Fruit fly (Drosophila melanogaster): Measurements from ENCODE around the gene Polr2I.

DNA sequence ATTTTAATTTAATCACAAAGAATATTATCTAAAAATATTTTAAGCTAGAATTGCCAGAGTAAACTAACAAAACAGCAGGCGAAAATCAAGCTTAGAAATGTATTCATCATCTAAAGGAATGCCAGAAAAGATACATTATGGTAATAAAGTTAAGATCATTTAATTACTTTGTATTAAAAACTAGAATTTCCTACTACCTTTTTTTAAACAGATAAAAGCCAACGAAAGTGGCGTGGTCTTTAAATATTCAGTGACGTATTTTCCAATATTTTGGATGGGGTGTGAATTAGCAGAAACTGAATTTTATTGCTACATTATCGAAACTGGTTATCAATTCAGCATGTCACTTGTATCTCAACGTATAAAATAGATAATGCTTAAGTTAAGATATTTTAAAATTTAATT lies 16.6 kb upstream of the Polr2I start:
- no peak for TF ChIP-seq Dll (optimal IDR thresholded peaks at IDR 0.05)
- no peak for TF ChIP-seq EcR (GFP tag; optimal IDR thresholded peaks at IDR 0.05)

All from whole organism.